Worm (Caenorhabditis elegans) whole organism, young adult: ENCODE data around the gene Y54G11A.3.

Source experiments
- B0035.1 ChIP-seq: sonication (generic microtip); optimal IDR thresholded peaks from 2 replicates; lab custom pipeline; 2016; ENCODE audit warnings: missing genetic modification characterization, mild to moderate bottlenecking, missing compliant biosample characterization, missing genotype, missing genetic modification reagents
- T26A5.8 ChIP-seq: sonication (generic microtip); optimal IDR thresholded peaks from 2 replicates; lab custom pipeline; 2016; ENCODE audit warnings: missing genetic modification characterization, missing compliant biosample characterization
- ama-1 ChIP-seq, 3 experiments: fragments of 150-350 bp in 1 of 3; sonication (generic microtip) in 2 of 3; optimal IDR thresholded peaks; 2 replicates each; lab custom pipeline; 2014 to 2018; ENCODE audit warnings: missing biosample characterization in 2 of 3, missing genetic modification characterization in 2 of 3, missing genetic modification reagents in 2 of 3
- mes-4 ChIP-seq: sonication (generic microtip); optimal IDR thresholded peaks from 2 replicates; lab custom pipeline; 2016; ENCODE audit warnings: missing genotype, missing genetic modification characterization, missing compliant biosample characterization
- snpc-3.4 ChIP-seq: sonication (generic microtip); optimal IDR thresholded peaks from 2 replicates; lab custom pipeline; 2017; ENCODE audit warnings: missing genetic modification characterization, mild to moderate bottlenecking, missing compliant biosample characterization, antibody characterized with exemption, moderate library complexity, missing genotype, missing genetic modification reagents

ce11 chrII:14252057-14252456, 24.4 kb upstream of the Y54G11A.3 start, which contains the start of gene Y54G11A.2:
- TF ChIP-seq T26A5.8 (tag; lab: Kevin White, UChicago): no peak
- TF ChIP-seq mes-4 (tag; lab: Kevin White, UChicago): no peak
- TF ChIP-seq ama-1 (optimal IDR thresholded peaks at IDR 0.05; lab: Kevin White, UChicago): no peak
- TF ChIP-seq ama-1 (GFP tag; optimal IDR thresholded peaks at IDR 0.05; lab: Kevin White, UChicago): no peak
- no peak for TF ChIP-seq snpc-3.4 (tag; lab: Kevin White, UChicago)
- no peak for TF ChIP-seq B0035.1 (tag; lab: Kevin White, UChicago)
